ENCODE assay signal across 3 fruit fly cellular contexts in genomic region chrX:1512753-1513226, dm6.
TF ChIP-seq lines count a peak whose summit lies in the region.

Gene CG14795 (minus strand): TSS chrX:1512803.

TF ChIP-seq in whole organism, adult, 20 proteins besides CTCF, POLR2A, EP300 and RAD21 (continued from another document):
- TF ChIP-seq toe (GFP tag; optimal IDR thresholded peaks at IDR 0.05; lab: Kevin White, UChicago) (no peak), cnc (optimal IDR thresholded peaks at IDR 0.05; lab: Kevin White, UChicago) (no peak)

TF ChIP-seq in whole organism, embryonic, 481 proteins besides CTCF, POLR2A, EP300 and RAD21 (continued from another document and continues in another):
- no peak for TF ChIP-seq dati (GFP tag; IDR thresholded peaks at IDR 0.05; lab: Robert Waterston, UW)
- TF ChIP-seq CG8478 (optimal IDR thresholded peaks at IDR 0.05; lab: Kevin White, UChicago), result no peak
- TF ChIP-seq CG12299 (tag; optimal IDR thresholded peaks at IDR 0.05; lab: Kevin White, UChicago), result peak; percentile 52
- TF ChIP-seq dysf (GFP tag; IDR thresholded peaks at IDR 0.05; lab: Robert Waterston, UW), result no peak
- no peak for TF ChIP-seq CG11085 (GFP tag; IDR thresholded peaks at IDR 0.05; lab: Robert Waterston, UW)
- TF ChIP-seq CG2120 (GFP tag; optimal IDR thresholded peaks at IDR 0.05; lab: Kevin White, UChicago), result peak; percentile 49
- peak; percentile 13 for TF ChIP-seq CG2678 (tag; optimal IDR thresholded peaks at IDR 0.05; lab: Kevin White, UChicago)
- TF ChIP-seq CG17359 (tag; optimal IDR thresholded peaks at IDR 0.05; lab: Kevin White, UChicago), result peak; percentile 29
- peak; percentile 37 for TF ChIP-seq CG11504 (tag; optimal IDR thresholded peaks at IDR 0.05; lab: Kevin White, UChicago)
- peak; percentile 78 for TF ChIP-seq her (GFP tag; optimal IDR thresholded peaks at IDR 0.05; lab: Kevin White, UChicago)
- peak; percentile 99 for TF ChIP-seq Dref (GFP tag; IDR thresholded peaks at IDR 0.05; lab: Robert Waterston, UW)
- no peak for TF ChIP-seq jigr1 (GFP tag; IDR thresholded peaks at IDR 0.05; lab: Robert Waterston, UW)
- no peak for TF ChIP-seq hth (optimal IDR thresholded peaks at IDR 0.05; lab: Kevin White, UChicago)
- peak; percentile 8 for TF ChIP-seq Atf3 (GFP tag; optimal IDR thresholded peaks at IDR 0.05; lab: Kevin White, UChicago)
- no peak for TF ChIP-seq Mrtf (GFP tag; IDR thresholded peaks at IDR 0.05; lab: Robert Waterston, UW)
- no peak for TF ChIP-seq pum (GFP tag; optimal IDR thresholded peaks at IDR 0.05; lab: Kevin White, UChicago)
- no peak for TF ChIP-seq CG34376 (GFP tag; optimal IDR thresholded peaks at IDR 0.05; lab: Kevin White, UChicago)
- TF ChIP-seq CG3281 (GFP tag; optimal IDR thresholded peaks at IDR 0.05; lab: Kevin White, UChicago), result no peak
- peak; percentile 50 for TF ChIP-seq Dek (tag; optimal IDR thresholded peaks at IDR 0.05; lab: Kevin White, UChicago)
- no peak for TF ChIP-seq Spps (tag; optimal IDR thresholded peaks at IDR 0.05; lab: Kevin White, UChicago)
- peak; percentile 94 for TF ChIP-seq Opbp (GFP tag; IDR thresholded peaks at IDR 0.05; lab: Robert Waterston, UW; ENCODE audit: partially characterized antibody)
- TF ChIP-seq eve (GFP tag; optimal IDR thresholded peaks at IDR 0.05; lab: Kevin White, UChicago), result no peak
- TF ChIP-seq CG17328 (GFP tag; IDR thresholded peaks at IDR 0.05; lab: Robert Waterston, UW), result no peak
- TF ChIP-seq Gsc (GFP tag; IDR thresholded peaks at IDR 0.05; lab: Robert Waterston, UW), result no peak
- no peak for TF ChIP-seq CG16863 (GFP tag; optimal IDR thresholded peaks at IDR 0.05; lab: Kevin White, UChicago)
- TF ChIP-seq CG1024 (GFP tag; IDR thresholded peaks at IDR 0.05; lab: Robert Waterston, UW), result no peak
- TF ChIP-seq CG10209 (GFP tag; optimal IDR thresholded peaks at IDR 0.05; lab: Kevin White, UChicago), result no peak
- no peak for TF ChIP-seq gsb (GFP tag; IDR thresholded peaks at IDR 0.05; lab: Robert Waterston, UW)
- no peak for TF ChIP-seq HLH3B (GFP tag; IDR thresholded peaks at IDR 0.05; lab: Robert Waterston, UW)
- peak; percentile 25; the same call in 1 of the 2 replicates for TF ChIP-seq ara (GFP tag; IDR thresholded peaks at IDR 0.05; lab: Robert Waterston, UW)
- TF ChIP-seq Hr39 (optimal IDR thresholded peaks at IDR 0.05; lab: Kevin White, UChicago), result no peak
- no peak for TF ChIP-seq Asciz (GFP tag; optimal IDR thresholded peaks at IDR 0.05; lab: Kevin White, UChicago)
- no peak for TF ChIP-seq CG10321 (GFP tag; IDR thresholded peaks at IDR 0.05; lab: Robert Waterston, UW)
- no peak for TF ChIP-seq CG9437 (GFP tag; optimal IDR thresholded peaks at IDR 0.05; lab: Kevin White, UChicago)
- no peak for TF ChIP-seq CG31365 (tag; optimal IDR thresholded peaks at IDR 0.05; lab: Kevin White, UChicago)
- peak; percentile 45 for TF ChIP-seq ewg (GFP tag; optimal IDR thresholded peaks at IDR 0.05; lab: Kevin White, UChicago)
- peak; percentile 52 for TF ChIP-seq CG9876 (GFP tag; optimal IDR thresholded peaks at IDR 0.05; lab: Kevin White, UChicago)
- no peak for TF ChIP-seq Hr78 (GFP tag; optimal IDR thresholded peaks at IDR 0.05; lab: Kevin White, UChicago)
- no peak for TF ChIP-seq gem (tag; optimal IDR thresholded peaks at IDR 0.05; lab: Kevin White, UChicago)
- TF ChIP-seq Doc2 (GFP tag; IDR thresholded peaks at IDR 0.05; lab: Robert Waterston, UW), result no peak
- TF ChIP-seq gfzf (GFP tag; optimal IDR thresholded peaks at IDR 0.05; lab: Kevin White, UChicago), result peak; percentile 89
- peak; percentile 82 for TF ChIP-seq CG17186 (GFP tag; optimal IDR thresholded peaks at IDR 0.05; lab: Kevin White, UChicago)
- no peak for TF ChIP-seq Ada2b (GFP tag; IDR thresholded peaks at IDR 0.05; lab: Robert Waterston, UW)
- TF ChIP-seq ci (GFP tag; IDR thresholded peaks at IDR 0.05; lab: Robert Waterston, UW), result peak; percentile 71; the same call in 2 of the 3 replicates
- TF ChIP-seq kah (GFP tag; optimal IDR thresholded peaks at IDR 0.05; lab: Kevin White, UChicago), result no peak
- no peak for TF ChIP-seq CG18011 (GFP tag; optimal IDR thresholded peaks at IDR 0.05; lab: Kevin White, UChicago)
- TF ChIP-seq cas (GFP tag; IDR thresholded peaks at IDR 0.05; lab: Robert Waterston, UW), result peak; percentile 48; the same call in 1 of the 2 replicates
- peak; percentile 73 for TF ChIP-seq phol (tag; optimal IDR thresholded peaks at IDR 0.05; lab: Kevin White, UChicago)
- no peak for TF ChIP-seq CG1832 (GFP tag; optimal IDR thresholded peaks at IDR 0.05; lab: Kevin White, UChicago)
- peak; percentile 25 for TF ChIP-seq CG9727 (GFP tag; optimal IDR thresholded peaks at IDR 0.05; lab: Kevin White, UChicago)
- no peak for TF ChIP-seq CG7357 (GFP tag; IDR thresholded peaks at IDR 0.05; lab: Robert Waterston, UW)
- TF ChIP-seq croc (GFP tag; conservative IDR thresholded peaks at IDR 0.05; lab: Robert Waterston, UW), result no peak
- TF ChIP-seq sens (GFP tag; lab: Kevin White, UChicago), result peak; percentile 19
- no peak for TF ChIP-seq Fer2 (tag; optimal IDR thresholded peaks at IDR 0.05; lab: Kevin White, UChicago)
- TF ChIP-seq Ets65A (GFP tag; lab: Kevin White, UChicago), result peak; percentile 94
- TF ChIP-seq CG13775 (GFP tag; optimal IDR thresholded peaks at IDR 0.05; lab: Kevin White, UChicago), result peak; percentile 4
- peak; percentile 85 for TF ChIP-seq CG14860 (GFP tag; IDR thresholded peaks at IDR 0.05; lab: Robert Waterston, UW; ENCODE audit: partially characterized antibody)
- TF ChIP-seq lbe (GFP tag; optimal IDR thresholded peaks at IDR 0.05; lab: Kevin White, UChicago), result no peak
- no peak for TF ChIP-seq CG5180 (GFP tag; optimal IDR thresholded peaks at IDR 0.05; lab: Kevin White, UChicago)
- TF ChIP-seq toy (GFP tag; IDR thresholded peaks at IDR 0.05; lab: Robert Waterston, UW), result no peak
- TF ChIP-seq Hand (GFP tag; optimal IDR thresholded peaks at IDR 0.05; lab: Kevin White, UChicago), result no peak
- TF ChIP-seq oc (tag; optimal IDR thresholded peaks at IDR 0.05; lab: Kevin White, UChicago), result peak; percentile 6
- TF ChIP-seq Max (GFP tag; optimal IDR thresholded peaks at IDR 0.05; lab: Kevin White, UChicago), result peak; percentile 30
- TF ChIP-seq shn (GFP tag; optimal IDR thresholded peaks at IDR 0.05; lab: Kevin White, UChicago), result no peak
- TF ChIP-seq CG13424 (tag; optimal IDR thresholded peaks at IDR 0.05; lab: Kevin White, UChicago), result peak; percentile 45
- no peak for TF ChIP-seq run (tag; optimal IDR thresholded peaks at IDR 0.05; lab: Kevin White, UChicago)
- no peak for TF ChIP-seq grn (GFP tag; optimal IDR thresholded peaks at IDR 0.05; lab: Kevin White, UChicago)
- TF ChIP-seq pfk (GFP tag; optimal IDR thresholded peaks at IDR 0.05; lab: Kevin White, UChicago), result no peak
- no peak for TF ChIP-seq CG11723 (GFP tag; optimal IDR thresholded peaks at IDR 0.05; lab: Kevin White, UChicago)

TF ChIP-seq in whole organism, prepupa, 60 proteins besides CTCF, POLR2A, EP300 and RAD21 (continued from another document):
- TF ChIP-seq CG4318 (GFP tag; optimal IDR thresholded peaks at IDR 0.05; lab: Kevin White, UChicago) (no peak), topi (GFP tag; optimal IDR thresholded peaks at IDR 0.05; lab: Kevin White, UChicago) (no peak), Ets21C (GFP tag; optimal IDR thresholded peaks at IDR 0.05; lab: Kevin White, UChicago) (no peak), CG6276 (GFP tag; optimal IDR thresholded peaks at IDR 0.05; lab: Kevin White, UChicago) (no peak), CG8119 (GFP tag; IDR thresholded peaks at IDR 0.05; lab: Robert Waterston, UW) (no peak), CG15336 (GFP tag; IDR thresholded peaks at IDR 0.05; lab: Robert Waterston, UW) (no peak), CG6854 (GFP tag; optimal IDR thresholded peaks at IDR 0.05; lab: Kevin White, UChicago) (no peak), eg (GFP tag; IDR thresholded peaks at IDR 0.05; lab: Robert Waterston, UW) (no peak), CG6163 (GFP tag; IDR thresholded peaks at IDR 0.05; lab: Robert Waterston, UW) (no peak), salr (GFP tag; optimal IDR thresholded peaks at IDR 0.05; lab: Kevin White, UChicago) (no peak), Eip78C (GFP tag; lab: Kevin White, UChicago) (peak; percentile 19), pdm3 (GFP tag; optimal IDR thresholded peaks at IDR 0.05; lab: Kevin White, UChicago) (no peak), fd59A (GFP tag; optimal IDR thresholded peaks at IDR 0.05; lab: Kevin White, UChicago) (no peak), CG32006 (GFP tag; optimal IDR thresholded peaks at IDR 0.05; lab: Kevin White, UChicago) (no peak), CG34406 (GFP tag; optimal IDR thresholded peaks at IDR 0.05; lab: Kevin White, UChicago) (no peak), Eip75B (GFP tag; optimal IDR thresholded peaks at IDR 0.05; lab: Kevin White, UChicago) (no peak), svp (GFP tag; lab: Kevin White, UChicago) (no peak), CG8319 (GFP tag; optimal IDR thresholded peaks at IDR 0.05; lab: Kevin White, UChicago) (no peak), achi (GFP tag; optimal IDR thresholded peaks at IDR 0.05; lab: Kevin White, UChicago) (peak; percentile 80), Ets96B (tag; optimal IDR thresholded peaks at IDR 0.05; lab: Kevin White, UChicago) (no peak), CG31627 (GFP tag; optimal IDR thresholded peaks at IDR 0.05; lab: Kevin White, UChicago) (peak; percentile 1), acj6 (GFP tag; optimal IDR thresholded peaks at IDR 0.05; lab: Kevin White, UChicago) (no peak), dac (GFP tag; optimal IDR thresholded peaks at IDR 0.05; lab: Kevin White, UChicago) (no peak), CG11762 (GFP tag; optimal IDR thresholded peaks at IDR 0.05; lab: Kevin White, UChicago; ENCODE audit: insufficient read depth) (no peak), CG9139 (GFP tag; optimal IDR thresholded peaks at IDR 0.05; lab: Kevin White, UChicago) (no peak), spab (GFP tag; optimal IDR thresholded peaks at IDR 0.05; lab: Kevin White, UChicago) (no peak), cyc (GFP tag; optimal IDR thresholded peaks at IDR 0.05; lab: Kevin White, UChicago) (no peak)
